Fruit fly (Drosophila melanogaster) whole organism, embryonic: ENCODE data around the gene CG5180.
A peak's percentile ranks its signal among the peaks of the same experiment; 100 is the strongest.

Source experiments
- Atf3 ChIP-seq: fragments of 200-800 bp; sonication (Bioruptor generic); optimal IDR thresholded peaks from 3 replicates; lab custom pipeline; 2016; ENCODE audit warnings: missing biosample characterization, missing genetic modification characterization
- B-H1 ChIP-seq: fragments of 200-800 bp; sonication (Bioruptor generic); IDR thresholded peaks from 3 replicates; pipeline ENCODE4 v1.3.6; 2022; ENCODE audit warnings: missing biosample characterization, missing genetic modification characterization
- Bgb ChIP-seq: fragments of 200-800 bp; sonication (Bioruptor generic); IDR thresholded peaks from 2 replicates; pipeline ENCODE4 v1.3.6; 2022; ENCODE audit warnings: missing biosample characterization, missing genetic modification characterization; ENCODE audit not compliant: partially characterized antibody
- BtbVII ChIP-seq: fragments of 200-800 bp; sonication (Bioruptor generic); optimal IDR thresholded peaks from 3 replicates; lab custom pipeline; 2017; ENCODE audit warnings: missing biosample characterization, mild to moderate bottlenecking, missing genetic modification characterization
- CG11723 ChIP-seq: fragments of 200-800 bp; sonication (Bioruptor generic); optimal IDR thresholded peaks from 2 replicates; lab custom pipeline; 2017; ENCODE audit warnings: missing biosample characterization, mild to moderate bottlenecking, missing genetic modification characterization
- CG12299 ChIP-seq: fragments of 200-800 bp; sonication (Bioruptor generic); optimal IDR thresholded peaks from 2 replicates; lab custom pipeline; 2018; ENCODE audit warnings: missing biosample characterization, mild to moderate bottlenecking, missing genetic modification characterization
- CG13287 ChIP-seq: fragments of 200-800 bp; sonication (Bioruptor generic); IDR thresholded peaks from 2 replicates; pipeline ENCODE4 v1.3.6; 2022; ENCODE audit warnings: missing biosample characterization, missing genetic modification characterization; ENCODE audit not compliant: partially characterized antibody
- CG13424 ChIP-seq: fragments of 200-800 bp; sonication (Bioruptor generic); optimal IDR thresholded peaks from 2 replicates; lab custom pipeline; 2019; ENCODE audit warnings: missing biosample characterization, mild to moderate bottlenecking, missing genetic modification characterization, moderate library complexity
- CG14014 ChIP-seq: fragments of 200-800 bp; sonication (Bioruptor generic); IDR thresholded peaks from 2 replicates; pipeline ENCODE4 v1.3.6; 2022; ENCODE audit warnings: missing biosample characterization, missing genetic modification characterization
- CG16863 ChIP-seq: fragments of 200-800 bp; sonication (Bioruptor generic); optimal IDR thresholded peaks from 3 replicates; lab custom pipeline; 2016; ENCODE audit warnings: missing biosample characterization, missing genetic modification characterization
- CG18599 ChIP-seq: fragments of 200-800 bp; sonication (Bioruptor generic); optimal IDR thresholded peaks from 3 replicates; lab custom pipeline; 2017; ENCODE audit warnings: missing biosample characterization, missing genetic modification characterization, mild to moderate bottlenecking, moderate library complexity, missing genetic modification reagents
- CG2199 ChIP-seq: fragments of 200-800 bp; sonication (Bioruptor generic); IDR thresholded peaks from 3 replicates; pipeline ENCODE4 v1.3.6; 2022; ENCODE audit warnings: missing biosample characterization, missing genetic modification characterization
- CG43689 ChIP-seq: fragments of 200-800 bp; sonication (Bioruptor generic); IDR thresholded peaks from 2 replicates; pipeline ENCODE4 v1.3.6; 2022; ENCODE audit warnings: missing biosample characterization, missing genetic modification characterization
- CG6272 ChIP-seq: fragments of 200-800 bp; sonication (Bioruptor generic); IDR thresholded peaks from 2 replicates; pipeline ENCODE4 v1.3.6; 2022; ENCODE audit warnings: missing biosample characterization, missing genetic modification characterization
- CG7556 ChIP-seq: fragments of 200-800 bp; sonication (Bioruptor generic); optimal IDR thresholded peaks from 2 replicates; lab custom pipeline; 2017; ENCODE audit warnings: missing biosample characterization, mild to moderate bottlenecking, missing genetic modification characterization
- CG8765 ChIP-seq: fragments of 200-800 bp; sonication (Bioruptor generic); IDR thresholded peaks from 2 replicates; pipeline ENCODE4 v1.3.6; 2022; ENCODE audit warnings: missing biosample characterization, missing genetic modification characterization
- CHES-1-like ChIP-seq: fragments of 200-800 bp; sonication (Bioruptor generic); optimal IDR thresholded peaks from 2 replicates; lab custom pipeline; 2016; ENCODE audit warnings: missing biosample characterization, missing genetic modification characterization
- Fer1 ChIP-seq: fragments of 200-800 bp; sonication (Bioruptor generic); optimal IDR thresholded peaks from 2 replicates; lab custom pipeline; 2017; ENCODE audit warnings: missing biosample characterization, mild to moderate bottlenecking, missing genetic modification characterization
- Hr51 ChIP-seq, 2 experiments: fragments of 200-800 bp; sonication (Bioruptor generic); optimal IDR thresholded peaks; 2 replicates in 1 of 2; 3 replicates in 1 of 2; lab custom pipeline; 2016 to 2018; ENCODE audit warnings: missing biosample characterization in 2 of 2, missing genetic modification characterization in 2 of 2, mild to moderate bottlenecking in 1 of 2, moderate library complexity in 1 of 2
- Lpt ChIP-seq: fragments of >200 bp; optimal IDR thresholded peaks from 2 replicates; lab custom pipeline; 2018; ENCODE audit warnings: missing biosample characterization, missing genetic modification characterization
- Max ChIP-seq: fragments of 200-800 bp; sonication (Bioruptor generic); optimal IDR thresholded peaks from 2 replicates; lab custom pipeline; 2016; ENCODE audit warnings: missing biosample characterization, mild to moderate bottlenecking, missing genetic modification characterization
- Med ChIP-seq: fragments of 200-800 bp; sonication (Bioruptor generic); peaks from one replicate; lab custom pipeline; 2016; ENCODE audit warnings: missing biosample characterization, missing genetic modification characterization, mild to moderate bottlenecking, inconsistent platforms, moderate library complexity
- Nf-YB ChIP-seq: fragments of 200-800 bp; sonication (Bioruptor generic); optimal IDR thresholded peaks from 3 replicates; lab custom pipeline; 2019; ENCODE audit warnings: missing biosample characterization, mild to moderate bottlenecking, missing genetic modification characterization, moderate library complexity
- PHDP ChIP-seq: fragments of 200-800 bp; sonication (Bioruptor generic); optimal IDR thresholded peaks from 3 replicates; lab custom pipeline; 2018; ENCODE audit warnings: missing biosample characterization, mild to moderate bottlenecking, missing genetic modification characterization, moderate library complexity
- Poxn ChIP-seq: fragments of 200-800 bp; sonication (Bioruptor generic); IDR thresholded peaks from 2 replicates; pipeline ENCODE4 v1.3.6; 2022; ENCODE audit warnings: missing biosample characterization, missing genetic modification characterization
- Ptx1 ChIP-seq: fragments of 200-800 bp; sonication (Bioruptor generic); IDR thresholded peaks from 2 replicates; pipeline ENCODE4 v1.3.6; 2022; ENCODE audit warnings: missing biosample characterization, missing genetic modification characterization
- Taf1 ChIP-seq: fragments of 200-800 bp; sonication (Bioruptor generic); IDR thresholded peaks from 2 replicates; pipeline ENCODE4 v1.3.6; 2022; ENCODE audit warnings: missing biosample characterization, missing genetic modification characterization
- Vsx1 ChIP-seq: fragments of 200-800 bp; sonication (Bioruptor generic); optimal IDR thresholded peaks from 2 replicates; lab custom pipeline; 2017; ENCODE audit warnings: missing biosample characterization, mild to moderate bottlenecking, missing genetic modification characterization, missing genetic modification reagents
- ab ChIP-seq: fragments of 200-800 bp; sonication (Bioruptor generic); optimal IDR thresholded peaks from 2 replicates; lab custom pipeline; 2016; ENCODE audit warnings: missing biosample characterization, missing genetic modification characterization
- al ChIP-seq: fragments of 200-800 bp; sonication (Bioruptor generic); IDR thresholded peaks from 2 replicates; pipeline ENCODE4 v1.3.6; 2022; ENCODE audit warnings: missing biosample characterization, missing genetic modification characterization
- aop ChIP-seq: fragments of 200-800 bp; sonication (Bioruptor generic); IDR thresholded peaks from 2 replicates; pipeline ENCODE4 v1.3.6; 2022; ENCODE audit warnings: missing biosample characterization, missing genetic modification characterization
- ase ChIP-seq: fragments of 200-800 bp; sonication (Bioruptor generic); IDR thresholded peaks from 3 replicates; pipeline ENCODE4 v1.3.6; 2022; ENCODE audit warnings: missing biosample characterization, missing genetic modification characterization
- cad ChIP-seq: fragments of >200 bp; optimal IDR thresholded peaks from 2 replicates; lab custom pipeline; 2017; ENCODE audit warnings: missing biosample characterization, missing genetic modification characterization
- caup ChIP-seq: fragments of 200-800 bp; sonication (Bioruptor generic); optimal IDR thresholded peaks from 3 replicates; lab custom pipeline; 2017; ENCODE audit warnings: missing biosample characterization, mild to moderate bottlenecking, missing genetic modification characterization, moderate library complexity; ENCODE audit not compliant: severe bottlenecking
- chm ChIP-seq: fragments of 200-800 bp; sonication (Bioruptor generic); IDR thresholded peaks from 2 replicates; pipeline ENCODE4 v1.3.6; 2022; ENCODE audit warnings: missing biosample characterization, missing genetic modification characterization
- ci ChIP-seq: fragments of 200-800 bp; sonication (Bioruptor generic); IDR thresholded peaks from 3 replicates; pipeline ENCODE4 v1.3.6; 2022; ENCODE audit warnings: missing biosample characterization, missing genetic modification characterization
- crol ChIP-seq: fragments of 200-800 bp; sonication (Bioruptor generic); IDR thresholded peaks from 2 replicates; pipeline ENCODE4 v1.3.6; 2022; ENCODE audit warnings: missing biosample characterization, missing genetic modification characterization
- gem ChIP-seq: fragments of 200-800 bp; sonication (Bioruptor generic); optimal IDR thresholded peaks from 2 replicates; lab custom pipeline; 2019; ENCODE audit warnings: missing biosample characterization, mild to moderate bottlenecking, missing genetic modification characterization, moderate library complexity
- hth ChIP-seq: fragments of >200 bp; optimal IDR thresholded peaks from 2 replicates; lab custom pipeline; 2017; ENCODE audit warnings: inconsistent platforms
- lmd ChIP-seq: fragments of 200-800 bp; sonication (Bioruptor generic); IDR thresholded peaks from 2 replicates; pipeline ENCODE4 v1.3.6; 2022; ENCODE audit warnings: missing biosample characterization, missing genetic modification characterization
- lov ChIP-seq, 2 experiments: fragments of 200-800 bp in 1 of 2; fragments of >200 bp in 1 of 2; sonication (Bioruptor generic) in 1 of 2; IDR thresholded peaks in 1 of 2; optimal IDR thresholded peaks in 1 of 2; 2 replicates in 1 of 2; 3 replicates in 1 of 2; pipeline versions ENCODE4 v1.3.6 to Lab custom; 2017 to 2022; ENCODE audit warnings: missing biosample characterization in 1 of 2, missing genetic modification characterization in 1 of 2
- oc ChIP-seq: fragments of 200-800 bp; sonication (Bioruptor generic); optimal IDR thresholded peaks from 2 replicates; lab custom pipeline; 2018; ENCODE audit warnings: missing biosample characterization, mild to moderate bottlenecking, missing genetic modification characterization, moderate library complexity
- pb ChIP-seq: fragments of 200-800 bp; sonication (Bioruptor generic); optimal IDR thresholded peaks from 3 replicates; lab custom pipeline; 2016; ENCODE audit warnings: missing biosample characterization, missing genetic modification characterization
- pfk ChIP-seq: fragments of 200-800 bp; sonication (Bioruptor generic); optimal IDR thresholded peaks from 2 replicates; lab custom pipeline; 2018; ENCODE audit warnings: missing biosample characterization, mild to moderate bottlenecking, missing genetic modification characterization, moderate library complexity
- pros ChIP-seq: fragments of 200-800 bp; sonication (Bioruptor generic); optimal IDR thresholded peaks from 3 replicates; lab custom pipeline; 2019; ENCODE audit warnings: missing biosample characterization, mild to moderate bottlenecking, missing genetic modification characterization, moderate library complexity
- sens ChIP-seq: fragments of 200-800 bp; sonication (Bioruptor generic); peaks from one replicate; lab custom pipeline; 2016; ENCODE audit warnings: missing biosample characterization, missing genetic modification characterization
- stc ChIP-seq: fragments of 200-800 bp; sonication (Bioruptor generic); IDR thresholded peaks from 2 replicates; pipeline ENCODE4 v1.3.6; 2022; ENCODE audit warnings: missing biosample characterization, missing genetic modification characterization
- tna ChIP-seq: fragments of 200-800 bp; sonication (Bioruptor generic); IDR thresholded peaks from 2 replicates; pipeline ENCODE4 v1.3.6; 2022; ENCODE audit warnings: missing biosample characterization, missing genetic modification characterization; ENCODE audit not compliant: partially characterized antibody

The CG5180 gene

dm6 chr3R:20542283-20543144 is 15.2 kb upstream of the CG5180 start (continued):
- TF ChIP-seq CHES-1-like (GFP tag; lab: Kevin White, UChicago) (no peak), pb (GFP tag; lab: Kevin White, UChicago) (no peak), lov (optimal IDR thresholded peaks at IDR 0.05; lab: Kevin White, UChicago) (no peak), lov (GFP tag; IDR thresholded peaks at IDR 0.05; lab: Robert Waterston, UW) (no peak), CG13424 (tag; lab: Kevin White, UChicago) (peak; percentile 37), Hr51 (GFP tag; optimal IDR thresholded peaks at IDR 0.05; lab: Kevin White, UChicago) (no peak), CG14014 (GFP tag; lab: Robert Waterston, UW) (peak; percentile 61; the same call in 1 of the 2 replicates), Max (GFP tag; lab: Kevin White, UChicago) (no peak), chm (GFP tag; lab: Robert Waterston, UW) (peak; percentile 67; the same call in 1 of the 2 replicates), CG6272 (GFP tag; lab: Robert Waterston, UW) (no peak), CG12299 (tag; lab: Kevin White, UChicago) (peak; percentile 39), sens (GFP tag; lab: Kevin White, UChicago) (peak; percentile 84), pfk (no peak), tna (GFP tag; lab: Robert Waterston, UW) (no peak), Fer1 (peak; percentile 4), Poxn (no peak), CG8765 (GFP tag; lab: Robert Waterston, UW) (no peak), CG11723 (GFP tag; lab: Kevin White, UChicago) (no peak), CG16863 (GFP tag; lab: Kevin White, UChicago) (no peak), Atf3 (GFP tag; lab: Kevin White, UChicago) (no peak), ci (GFP tag; lab: Robert Waterston, UW) (0 out of 3 replicates have a peak, but pooled peaks have one; percentile 43)

DNA sequence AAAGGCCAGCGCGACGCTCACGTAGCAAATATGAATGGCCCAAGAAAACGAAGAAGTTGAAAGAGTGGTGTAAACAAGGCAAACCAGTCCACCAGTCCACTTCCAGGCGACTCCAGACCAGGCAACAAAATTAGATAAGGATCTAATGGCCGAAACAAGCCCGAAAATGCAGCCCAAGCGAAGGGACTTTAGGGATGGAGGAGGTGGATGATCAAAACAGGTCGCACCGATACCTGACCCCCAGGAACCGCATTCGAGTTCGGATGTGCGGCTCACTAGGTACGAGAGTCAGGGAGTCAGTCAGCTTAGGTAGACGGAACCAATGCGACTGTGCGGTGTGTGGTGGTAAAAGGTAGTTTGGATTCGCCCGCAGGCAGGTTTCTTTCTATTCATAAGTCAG is 14.5 kb upstream of the CG5180 start:
- TF ChIP-seq al (GFP tag; lab: Robert Waterston, UW) (no peak), ase (no peak), Med (GFP tag; lab: Kevin White, UChicago) (peak; percentile 61), CG7556 (GFP tag; lab: Kevin White, UChicago) (no peak), pros (GFP tag; lab: Kevin White, UChicago) (peak; percentile 61), Taf1 (GFP tag; lab: Robert Waterston, UW) (no peak), ab (GFP tag; lab: Kevin White, UChicago) (no peak), crol (GFP tag; lab: Robert Waterston, UW) (0 out of 2 replicates have a peak, but pooled peaks have one; percentile 29), aop (GFP tag; lab: Robert Waterston, UW) (no peak; the same call in 1 of the 2 replicates), Bgb (GFP tag; lab: Robert Waterston, UW) (no peak), CG18599 (GFP tag; lab: Kevin White, UChicago) (no peak), caup (no peak), oc (tag; lab: Kevin White, UChicago) (no peak), gem (tag; lab: Kevin White, UChicago) (no peak), PHDP (no peak), CG43689 (no peak), Nf-YB (GFP tag; lab: Kevin White, UChicago) (no peak), stc (GFP tag; lab: Robert Waterston, UW) (no peak), CG13287 (GFP tag; lab: Robert Waterston, UW) (no peak), cad (GFP tag; lab: Kevin White, UChicago) (peak; percentile 27), Lpt (GFP tag; lab: Kevin White, UChicago) (peak; percentile 23), BtbVII (GFP tag; lab: Kevin White, UChicago) (no peak), B-H1 (GFP tag; lab: Robert Waterston, UW) (no peak), hth (no peak), lmd (no peak), Ptx1 (GFP tag; lab: Robert Waterston, UW) (no peak), CG2199 (GFP tag; lab: Robert Waterston, UW) (peak; percentile 54; the same call in 1 of the 3 replicates), Vsx1 (GFP tag; lab: Kevin White, UChicago) (no peak)
